Worm (Caenorhabditis elegans): ENCODE measurements around the gene C50F4.12.
A peak's percentile ranks its signal among the peaks of the same experiment; 100 is the strongest.

The C50F4.12 gene

DNA sequence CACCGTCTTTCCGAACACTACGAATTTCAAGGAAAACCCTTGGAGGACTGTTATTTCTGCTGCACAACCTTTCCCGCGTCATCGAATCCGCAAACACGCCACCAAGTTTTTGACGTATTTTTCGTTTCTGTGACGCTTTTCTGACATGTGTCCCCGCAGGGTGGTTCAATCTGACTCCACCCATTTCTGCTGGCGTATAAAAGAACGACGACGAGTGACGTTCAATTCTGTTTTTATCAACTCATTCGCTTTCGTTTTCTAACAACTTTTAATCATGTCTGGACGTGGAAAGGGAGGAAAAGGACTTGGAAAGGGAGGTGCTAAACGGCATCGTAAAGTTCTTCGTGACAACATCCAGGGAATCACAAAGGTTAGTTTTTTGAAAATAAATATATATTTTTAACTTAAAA, 7.3 kb upstream of the C50F4.12 start, which contains the start of gene his-37 (continued):
- TF ChIP-seq ztf-18 (tag; optimal IDR thresholded peaks at IDR 0.05), result peak; percentile 91
- TF ChIP-seq lin-26 (GFP tag; IDR thresholded peaks at IDR 0.05), result peak; percentile 69
- no peak for TF ChIP-seq F10E7.11 (tag; optimal IDR thresholded peaks at IDR 0.05)
- no peak for TF ChIP-seq sdz-38 (tag; optimal IDR thresholded peaks at IDR 0.05)
- TF ChIP-seq tbx-9 (tag; optimal IDR thresholded peaks at IDR 0.05; ENCODE audit: borderline replicate concordance), result no peak
- TF ChIP-seq Y53G8AR.9 (GFP tag; conservative IDR thresholded peaks at IDR 0.05), result peak; percentile 96
- TF ChIP-seq atf-7 (tag; optimal IDR thresholded peaks at IDR 0.05), result peak; percentile 97
- peak; percentile 94 for TF ChIP-seq chd-7 (tag; optimal IDR thresholded peaks at IDR 0.05)
- TF ChIP-seq him-1 (tag; optimal IDR thresholded peaks at IDR 0.05), result no peak
- peak; percentile 21 for TF ChIP-seq snpc-3.4 (tag; optimal IDR thresholded peaks at IDR 0.05)
- no peak for TF ChIP-seq ceh-40 (GFP tag; IDR thresholded peaks at IDR 0.05)
- peak; percentile 94 for TF ChIP-seq repo-1 (tag; optimal IDR thresholded peaks at IDR 0.05)
- no peak for TF ChIP-seq aptf-3 (GFP tag; IDR thresholded peaks at IDR 0.05)
- no peak for TF ChIP-seq ceh-79 (tag; optimal IDR thresholded peaks at IDR 0.05)
- TF ChIP-seq hrde-1 (tag; optimal IDR thresholded peaks at IDR 0.05; ENCODE audit: borderline replicate concordance), result no peak
- no peak for TF ChIP-seq zim-3 (tag; optimal IDR thresholded peaks at IDR 0.05)
- peak; percentile 81 for TF ChIP-seq tbp1 (GFP tag; optimal IDR thresholded peaks at IDR 0.05)
- TF ChIP-seq efl-1 (GFP tag; optimal IDR thresholded peaks at IDR 0.05), result peak; percentile 38
- peak; percentile 97 for TF ChIP-seq tlf-1 (GFP tag; optimal IDR thresholded peaks at IDR 0.05)
- TF ChIP-seq dpl-1 (GFP tag; optimal IDR thresholded peaks at IDR 0.05), result peak; percentile 50
- no peak for TF ChIP-seq madf-8 (GFP tag; conservative IDR thresholded peaks at IDR 0.05)
- TF ChIP-seq lin-54 (GFP tag; optimal IDR thresholded peaks at IDR 0.05), result peak; percentile 94
- peak; percentile 96 for TF ChIP-seq pha-4 (tag; optimal IDR thresholded peaks at IDR 0.05)
- no peak for TF ChIP-seq attf-6 (GFP tag; IDR thresholded peaks at IDR 0.05)
- peak; percentile 99 for TF ChIP-seq lin-40 (tag; optimal IDR thresholded peaks at IDR 0.05)
- peak; percentile 70 for TF ChIP-seq let-526 (GFP tag; IDR thresholded peaks at IDR 0.05)
- no peak for TF ChIP-seq F57A8.1 (GFP tag; optimal IDR thresholded peaks at IDR 0.05)
- peak; percentile 33; the same call in 1 of the 2 replicates for TF ChIP-seq madf-6 (GFP tag; IDR thresholded peaks at IDR 0.05)
- no peak for TF ChIP-seq mel-28 (tag; optimal IDR thresholded peaks at IDR 0.05; ENCODE audit: borderline replicate concordance)
- TF ChIP-seq nhr-179 (tag; optimal IDR thresholded peaks at IDR 0.05), result no peak
- peak; percentile 2 for TF ChIP-seq lsl-1 (GFP tag; optimal IDR thresholded peaks at IDR 0.05)
- TF ChIP-seq fkh-3 (tag; optimal IDR thresholded peaks at IDR 0.05), result no peak
- no peak for TF ChIP-seq Y79H2A.3 (GFP tag; conservative IDR thresholded peaks at IDR 0.05)
- TF ChIP-seq dpff-1 (tag; optimal IDR thresholded peaks at IDR 0.05), result no peak
- TF ChIP-seq hlh-12 (tag; optimal IDR thresholded peaks at IDR 0.05), result no peak
- TF ChIP-seq aptf-2 (GFP tag; conservative IDR thresholded peaks at IDR 0.05), result no peak
- TF ChIP-seq Y56A3A.18 (GFP tag; IDR thresholded peaks at IDR 0.05), result peak; percentile 48; the same call in 1 of the 2 replicates
- TF ChIP-seq let-607 (tag; optimal IDR thresholded peaks at IDR 0.05), result peak; percentile 93 to 95
- peak; percentile 95 for TF ChIP-seq madf-10 (tag; optimal IDR thresholded peaks at IDR 0.05)
- TF ChIP-seq Y53F4B.3 (GFP tag; IDR thresholded peaks at IDR 0.05), result no peak

DNA sequence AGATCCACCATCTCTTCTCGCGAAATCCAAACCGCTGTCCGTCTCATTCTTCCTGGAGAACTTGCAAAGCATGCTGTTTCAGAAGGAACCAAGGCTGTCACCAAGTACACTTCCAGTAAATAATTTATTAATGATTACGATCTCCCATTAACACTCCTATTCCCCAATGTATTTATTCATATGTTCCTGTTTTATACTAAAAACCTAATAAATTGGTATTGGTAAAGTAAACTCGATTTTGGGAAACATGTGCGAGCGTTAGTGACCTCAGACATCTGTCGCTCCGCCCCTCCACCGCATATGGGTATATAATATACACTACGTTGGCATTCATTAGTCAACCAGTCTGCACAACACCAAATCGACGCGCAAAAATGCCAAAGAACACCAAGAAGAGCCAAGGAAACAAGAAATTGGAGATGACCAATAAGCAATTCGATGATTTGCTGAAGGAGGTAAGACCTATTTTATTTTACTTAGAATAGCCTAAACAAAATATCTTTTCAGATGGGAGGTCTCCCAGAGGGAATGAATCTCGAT, 6.6 kb upstream of the C50F4.12 start, which contains the start of gene C50F4.6:
Gene C50F4.6, plus strand, starts transcription at position 51 of the 540 bp plus-strand sequence.
- TF ChIP-seq B0035.1 (tag; optimal IDR thresholded peaks at IDR 0.05), result no peak
- TF ChIP-seq repo-1 (tag; optimal IDR thresholded peaks at IDR 0.05), result peak; percentile 20
- TF ChIP-seq lin-26 (GFP tag; IDR thresholded peaks at IDR 0.05), result 0 out of 2 replicates have a peak, but pooled peaks have one; percentile 21
